Fruit fly (Drosophila melanogaster) whole organism, adult: ENCODE measurements around the gene SmydA-2.

Experiments
- CG12768 ChIP-seq: fragments of 200-800 bp; sonication (Bioruptor generic); optimal IDR thresholded peaks from 2 replicates; lab custom pipeline; 2017; ENCODE audit warnings: missing biosample characterization, missing genetic modification characterization, mild to moderate bottlenecking, moderate library complexity, missing genetic modification reagents
- CG1620 ChIP-seq: fragments of 200-800 bp; sonication (Bioruptor generic); optimal IDR thresholded peaks from 2 replicates; lab custom pipeline; 2016; ENCODE audit warnings: missing biosample characterization, missing genetic modification characterization
- CG5204 ChIP-seq: fragments of 200-800 bp; sonication (Bioruptor generic); optimal IDR thresholded peaks from 2 replicates; lab custom pipeline; 2016; ENCODE audit warnings: missing biosample characterization, missing genetic modification characterization
- CG7045 ChIP-seq: fragments of 200-800 bp; sonication (Bioruptor generic); optimal IDR thresholded peaks from 2 replicates; lab custom pipeline; 2017; ENCODE audit warnings: missing biosample characterization, mild to moderate bottlenecking, missing genetic modification characterization
- Crg-1 ChIP-seq: fragments of 200-800 bp; sonication (Bioruptor generic); optimal IDR thresholded peaks from 2 replicates; lab custom pipeline; 2016; ENCODE audit warnings: missing biosample characterization, missing genetic modification characterization
- cic ChIP-seq: fragments of 200-800 bp; sonication (Bioruptor generic); optimal IDR thresholded peaks from 2 replicates; lab custom pipeline; 2017; ENCODE audit warnings: missing biosample characterization, mild to moderate bottlenecking, missing genetic modification characterization, moderate library complexity
- pad ChIP-seq: fragments of 200-800 bp; sonication (Bioruptor generic); optimal IDR thresholded peaks from 3 replicates; lab custom pipeline; 2017; ENCODE audit warnings: missing biosample characterization, missing genetic modification characterization, mild to moderate bottlenecking, moderate library complexity, missing genetic modification reagents

DNA sequence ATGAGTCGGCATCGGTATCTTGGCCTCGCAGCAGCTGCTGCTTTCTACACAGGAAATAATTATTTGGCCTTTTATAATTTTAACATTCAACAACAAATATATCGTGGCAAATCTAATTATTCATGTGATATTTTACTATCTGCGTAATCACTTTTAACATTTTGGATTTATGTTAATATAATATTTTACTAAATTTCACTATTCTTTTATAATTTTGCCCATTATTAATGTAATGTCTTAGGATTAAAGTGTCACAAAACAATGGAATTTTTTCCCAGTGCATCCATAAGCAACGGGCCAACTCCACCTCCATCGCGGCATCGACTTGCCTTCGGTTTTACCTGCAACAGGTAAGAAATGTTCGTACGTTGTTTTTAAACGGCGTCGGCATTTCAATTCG, 39.4 kb upstream of the SmydA-2 start:
- no peak for TF ChIP-seq cic (GFP tag; lab: Kevin White, UChicago)
- TF ChIP-seq CG1620 (GFP tag; lab: Kevin White, UChicago), result no peak
- no peak for TF ChIP-seq Crg-1
- TF ChIP-seq CG5204, result no peak
- no peak for TF ChIP-seq CG12768 (GFP tag; lab: Kevin White, UChicago)
- TF ChIP-seq CG7045 (GFP tag; lab: Kevin White, UChicago), result no peak
- no peak for TF ChIP-seq pad (GFP tag; lab: Kevin White, UChicago)
